Worm (Caenorhabditis elegans): ENCODE data around the gene idpp-12.

Gene idpp-12

DNA sequence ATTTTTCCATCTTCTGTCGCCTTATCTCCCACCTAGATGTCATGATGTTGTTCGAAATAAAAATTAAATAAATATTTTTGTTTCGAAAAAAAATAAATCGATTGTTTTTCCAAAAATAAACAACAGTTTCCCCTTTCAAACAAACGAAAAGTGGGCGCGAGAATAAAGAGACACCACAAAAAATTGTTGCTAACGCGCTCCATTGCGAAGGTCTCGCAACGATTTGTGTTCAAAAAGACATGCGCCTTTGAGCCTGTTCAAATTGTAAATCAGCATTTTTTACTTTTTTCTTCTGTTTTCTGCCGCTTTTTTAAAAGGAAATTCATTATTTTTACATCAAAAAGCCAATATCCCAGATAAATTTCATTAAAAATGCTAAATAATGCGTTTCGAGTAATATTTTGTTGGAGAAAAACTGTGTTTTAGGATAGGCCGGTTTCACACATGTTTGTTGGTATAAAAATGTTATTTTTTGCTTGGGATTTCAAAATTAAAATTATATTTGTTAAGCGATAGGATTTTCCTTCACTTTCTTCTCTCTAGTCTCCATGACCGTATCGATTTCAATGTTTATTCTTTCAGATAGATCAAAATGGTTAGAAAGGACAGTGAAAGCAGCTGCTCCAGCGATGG is 9.1 kb upstream of the idpp-12 start, which contains the start of gene W08E12.7 (continued):
- TF ChIP-seq repo-1 (tag; optimal IDR thresholded peaks at IDR 0.05) = no peak
- TF ChIP-seq nhr-90 (tag; optimal IDR thresholded peaks at IDR 0.05) = peak; percentile 52
- TF ChIP-seq F33H1.4 (GFP tag; IDR thresholded peaks at IDR 0.05) = peak; percentile 99
- 0 out of 2 replicates have a peak, but pooled peaks have one; percentile 53 for TF ChIP-seq ztf-25 (GFP tag; IDR thresholded peaks at IDR 0.05)
- TF ChIP-seq F37B4.10 (GFP tag; IDR thresholded peaks at IDR 0.05) = no peak
- no peak for TF ChIP-seq dpff-1 (tag; optimal IDR thresholded peaks at IDR 0.05)
- TF ChIP-seq egl-18 (GFP tag; IDR thresholded peaks at IDR 0.05) = no peak
- peak; percentile 87 for TF ChIP-seq madf-8 (GFP tag; conservative IDR thresholded peaks at IDR 0.05)
- no peak for TF ChIP-seq Y56A3A.18 (GFP tag; IDR thresholded peaks at IDR 0.05)
- TF ChIP-seq B0336.3 (GFP tag; IDR thresholded peaks at IDR 0.05) = peak; percentile 90
- peak; percentile 93 for TF ChIP-seq dpl-1 (GFP tag; optimal IDR thresholded peaks at IDR 0.05)
- no peak for TF ChIP-seq ama-1 (optimal IDR thresholded peaks at IDR 0.05)
- peak in 1 of 2 experiments; percentile 43 for TF ChIP-seq ama-1 (GFP tag; optimal IDR thresholded peaks at IDR 0.05)
- TF ChIP-seq lsy-27 (tag; optimal IDR thresholded peaks at IDR 0.05; ENCODE audit: borderline replicate concordance, insufficient read depth) = no peak
- TF ChIP-seq attf-3 (GFP tag; conservative IDR thresholded peaks at IDR 0.05) = peak; percentile 74
- TF ChIP-seq nfya-2 (GFP tag; IDR thresholded peaks at IDR 0.05) = no peak
- peak; percentile 89 for TF ChIP-seq lir-1 (GFP tag; conservative IDR thresholded peaks at IDR 0.05)
- peak; percentile 89 for TF ChIP-seq ceh-27 (GFP tag; optimal IDR thresholded peaks at IDR 0.05)
- TF ChIP-seq sea-2 (GFP tag; IDR thresholded peaks at IDR 0.05) = no peak
- no peak for TF ChIP-seq zim-3 (tag; optimal IDR thresholded peaks at IDR 0.05)
- peak; percentile 60 to 70 for TF ChIP-seq let-607 (tag; optimal IDR thresholded peaks at IDR 0.05)
- no peak for TF ChIP-seq ceh-40 (GFP tag; IDR thresholded peaks at IDR 0.05)
- peak; percentile 76 for TF ChIP-seq madf-10 (tag; optimal IDR thresholded peaks at IDR 0.05)
- no peak for TF ChIP-seq T26A5.8 (tag; optimal IDR thresholded peaks at IDR 0.05)
- peak; percentile 82 for TF ChIP-seq K12H6.12 (tag; optimal IDR thresholded peaks at IDR 0.05)
- TF ChIP-seq sptf-2 (GFP tag; optimal IDR thresholded peaks at IDR 0.05) = peak; percentile 61
- TF ChIP-seq nhr-179 (tag; optimal IDR thresholded peaks at IDR 0.05) = no peak
- peak; percentile 96 for TF ChIP-seq dox-1 (GFP tag; IDR thresholded peaks at IDR 0.05)
- no peak for TF ChIP-seq bed-1 (GFP tag; IDR thresholded peaks at IDR 0.05)
- peak; percentile 86 for TF ChIP-seq hmg-1.2 (GFP tag; IDR thresholded peaks at IDR 0.05)
- TF ChIP-seq cebp-2 (GFP tag; IDR thresholded peaks at IDR 0.05) = no peak
- TF ChIP-seq die-1 (tag; optimal IDR thresholded peaks at IDR 0.05) = peak; percentile 45
- no peak for TF ChIP-seq unc-62 (GFP tag; optimal IDR thresholded peaks at IDR 0.05)
- TF ChIP-seq F10E7.11 (tag; optimal IDR thresholded peaks at IDR 0.05) = no peak
- peak; percentile 18 for TF ChIP-seq B0261.1 (tag; optimal IDR thresholded peaks at IDR 0.05)
- peak; percentile 84 for TF ChIP-seq Y95B8A.8 (GFP tag; IDR thresholded peaks at IDR 0.05)
- TF ChIP-seq T07F8.4 (tag; optimal IDR thresholded peaks at IDR 0.05) = peak; percentile 20
- no peak for TF ChIP-seq nfya-1 (tag; optimal IDR thresholded peaks at IDR 0.05; ENCODE audit: borderline replicate concordance, insufficient read depth)
- no peak for TF ChIP-seq mxl-1 (tag; optimal IDR thresholded peaks at IDR 0.05)
- TF ChIP-seq D2030.7 (GFP tag; IDR thresholded peaks at IDR 0.05) = peak; percentile 94
- TF ChIP-seq ztf-18 (tag; optimal IDR thresholded peaks at IDR 0.05) = peak; percentile 82
- TF ChIP-seq hsf-1 (GFP tag; IDR thresholded peaks at IDR 0.05) = peak; percentile 61; the same call in 1 of the 2 replicates
- TF ChIP-seq snpc-1.3 (tag; optimal IDR thresholded peaks at IDR 0.05; ENCODE audit: insufficient read depth) = peak; percentile 92
- TF ChIP-seq ceh-100 (GFP tag; IDR thresholded peaks at IDR 0.05) = peak; percentile 95
- no peak for TF ChIP-seq sdz-38 (tag; optimal IDR thresholded peaks at IDR 0.05)
- peak; percentile 72 for TF ChIP-seq snpc-1.1 (tag; optimal IDR thresholded peaks at IDR 0.05; ENCODE audit: insufficient read depth)
- TF ChIP-seq bed-2 (GFP tag; IDR thresholded peaks at IDR 0.05) = 0 out of 2 replicates have a peak, but pooled peaks have one; percentile 38
- TF ChIP-seq akir-1 (GFP tag; optimal IDR thresholded peaks at IDR 0.05) = no peak
